Worm (Caenorhabditis elegans): Measurements from ENCODE around the gene dmsr-15.

dmsr-15 gene

DNA sequence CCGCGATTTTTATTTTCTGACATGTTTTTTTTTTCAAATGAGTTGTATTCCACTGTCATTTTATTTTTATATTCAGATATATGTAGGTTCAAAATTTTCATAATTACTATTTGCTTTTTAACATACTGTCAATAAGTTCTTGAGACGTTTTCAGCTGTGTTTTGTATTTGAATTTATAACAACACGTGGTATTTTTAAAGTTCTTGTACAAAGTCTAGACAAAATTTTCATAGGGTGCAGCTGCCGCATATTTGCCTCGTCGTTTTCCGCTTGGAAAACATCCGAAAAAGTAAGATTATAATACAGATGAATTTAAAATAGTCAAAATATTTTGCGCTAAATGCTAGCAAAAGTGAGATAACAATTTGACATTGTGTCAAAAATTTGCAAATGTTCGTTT is at the start of gene dmsr-15:
Gene dmsr-15, minus strand, starts transcription at position 101 of the 400 bp plus-strand sequence.
- TF ChIP-seq nhr-19 (GFP tag; conservative IDR thresholded peaks at IDR 0.05) (no peak), sptf-1 (tag; optimal IDR thresholded peaks at IDR 0.05) (no peak), irx-1 (tag; optimal IDR thresholded peaks at IDR 0.05) (no peak), nhr-84 (tag; optimal IDR thresholded peaks at IDR 0.05) (no peak), lin-15B (tag; optimal IDR thresholded peaks at IDR 0.05) (no peak)

DNA sequence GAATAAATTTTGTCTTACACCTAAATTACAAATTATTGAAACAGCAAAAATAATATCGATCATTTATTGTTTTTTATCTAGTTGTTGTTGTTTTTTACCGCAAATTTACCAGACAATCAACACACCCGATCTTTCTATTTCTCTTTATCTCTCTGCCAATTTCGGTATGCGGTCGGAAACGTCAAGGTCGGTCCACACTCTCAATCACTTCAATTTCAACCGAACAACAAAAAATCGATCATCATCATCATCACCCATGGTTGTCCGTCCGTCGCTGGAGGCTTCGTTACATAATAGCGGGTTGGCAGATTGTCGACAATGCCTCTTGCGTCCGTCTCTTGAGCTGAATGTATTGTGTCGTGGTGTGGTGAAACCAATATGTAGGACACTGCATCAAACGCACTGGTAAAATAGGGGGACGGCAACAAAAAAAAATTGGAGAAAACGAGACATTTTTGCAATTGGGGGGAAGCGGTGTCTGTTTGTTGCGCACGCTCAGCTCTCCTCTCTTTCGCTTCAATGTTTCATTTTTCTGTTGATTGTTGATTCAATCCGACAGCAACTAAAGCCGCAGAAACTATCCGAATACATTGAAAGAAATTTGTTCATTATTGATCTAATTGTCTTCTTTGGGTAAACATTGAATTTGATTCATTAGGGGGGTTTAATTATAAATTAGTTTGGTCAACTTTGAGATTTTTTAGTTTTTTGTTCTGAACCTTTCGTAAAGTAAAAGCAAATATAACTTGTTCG is 48.3 kb upstream of the dmsr-15 start:
- TF ChIP-seq tbx-2 (tag; optimal IDR thresholded peaks at IDR 0.05): peak; percentile 18
- TF ChIP-seq rnt-1 (tag; optimal IDR thresholded peaks at IDR 0.05): peak; percentile 6
- TF ChIP-seq lin-35 (GFP tag; optimal IDR thresholded peaks at IDR 0.05): peak in 1 of 2 experiments; percentile 3
- TF ChIP-seq nhr-85 (tag): peak; percentile 86
- peak; percentile 8 for TF ChIP-seq nhr-90 (tag; optimal IDR thresholded peaks at IDR 0.05; ENCODE audit: poor library complexity)
- peak; percentile 14 for TF ChIP-seq snu-23 (GFP tag; optimal IDR thresholded peaks at IDR 0.05)
- no peak for TF ChIP-seq unc-30 (tag; optimal IDR thresholded peaks at IDR 0.05)
- TF ChIP-seq nhr-71 (tag; optimal IDR thresholded peaks at IDR 0.05): peak; percentile 4
- TF ChIP-seq elt-3 (tag; optimal IDR thresholded peaks at IDR 0.05): peak in 1 of 6 experiments; percentile 7
- no peak for TF ChIP-seq swsn-7 (tag; optimal IDR thresholded peaks at IDR 0.05)
- TF ChIP-seq egl-13 (tag; optimal IDR thresholded peaks at IDR 0.05): no peak
- TF ChIP-seq blmp-1 (tag; optimal IDR thresholded peaks at IDR 0.05): peak; percentile 71
- peak; percentile 35 for TF ChIP-seq nhr-20 (tag; optimal IDR thresholded peaks at IDR 0.05)
- no peak for TF ChIP-seq skn-1 (tag; optimal IDR thresholded peaks at IDR 0.05)
- no peak for TF ChIP-seq efl-1 (optimal IDR thresholded peaks at IDR 0.05)
- no peak for TF ChIP-seq efl-1 (GFP tag; optimal IDR thresholded peaks at IDR 0.05 in 1 of 2)
- TF ChIP-seq lin-14 (GFP tag; optimal IDR thresholded peaks at IDR 0.05): peak; percentile 71

DNA sequence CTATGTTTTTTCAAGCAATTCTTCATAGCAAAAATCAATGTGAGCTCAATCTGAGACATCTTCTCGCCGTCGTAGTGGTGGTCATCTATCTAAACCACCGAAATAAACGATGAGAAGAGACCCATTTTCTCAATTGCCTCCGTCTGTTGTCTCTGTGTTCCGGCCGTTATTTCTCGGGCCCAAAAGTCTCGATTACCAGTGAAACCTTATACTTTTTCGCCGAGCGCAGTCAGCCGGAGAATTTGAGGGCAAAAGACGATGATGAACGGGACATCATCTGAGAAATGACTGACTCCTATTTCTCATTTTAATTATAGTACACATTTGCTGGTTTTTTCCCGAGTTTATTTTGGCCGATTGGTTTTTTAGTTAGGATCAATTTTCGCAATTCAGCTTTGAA is 47.1 kb upstream of the dmsr-15 start:
- TF ChIP-seq efl-1 (optimal IDR thresholded peaks at IDR 0.05) (no peak), efl-1 (GFP tag; optimal IDR thresholded peaks at IDR 0.05 in 1 of 2) (peak in 1 of 2 experiments; percentile 77), lin-14 (GFP tag; optimal IDR thresholded peaks at IDR 0.05) (peak; percentile 4), pag-3 (tag; optimal IDR thresholded peaks at IDR 0.05; ENCODE audit: borderline replicate concordance, insufficient read depth) (no peak), dsc-1 (tag; optimal IDR thresholded peaks at IDR 0.05) (peak; percentile 2), aha-1 (tag; optimal IDR thresholded peaks at IDR 0.05) (no peak)

DNA sequence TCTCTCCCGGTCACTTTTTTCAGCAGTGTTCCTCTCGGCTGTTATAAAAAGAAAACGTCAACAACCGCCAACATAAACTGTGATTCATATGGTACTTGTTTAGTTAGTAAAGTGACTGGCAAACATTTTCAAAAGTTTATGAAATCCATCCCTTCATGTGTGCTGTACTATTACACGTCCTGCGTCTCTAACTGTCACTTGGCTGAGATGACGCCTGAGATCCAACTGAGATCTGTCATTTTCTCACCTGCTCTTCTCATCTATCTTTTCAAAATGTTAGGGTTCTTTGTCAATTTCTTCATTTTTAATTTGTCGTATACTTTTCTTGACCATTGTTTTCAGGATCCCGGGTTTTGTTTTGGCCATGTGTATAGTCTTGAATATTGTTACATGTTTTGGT is 46.0 kb upstream of the dmsr-15 start:
- TF ChIP-seq swsn-7 (tag; optimal IDR thresholded peaks at IDR 0.05) (no peak), rnt-1 (tag; optimal IDR thresholded peaks at IDR 0.05) (peak; percentile 23), pax-3 (tag; optimal IDR thresholded peaks at IDR 0.05) (no peak)

DNA sequence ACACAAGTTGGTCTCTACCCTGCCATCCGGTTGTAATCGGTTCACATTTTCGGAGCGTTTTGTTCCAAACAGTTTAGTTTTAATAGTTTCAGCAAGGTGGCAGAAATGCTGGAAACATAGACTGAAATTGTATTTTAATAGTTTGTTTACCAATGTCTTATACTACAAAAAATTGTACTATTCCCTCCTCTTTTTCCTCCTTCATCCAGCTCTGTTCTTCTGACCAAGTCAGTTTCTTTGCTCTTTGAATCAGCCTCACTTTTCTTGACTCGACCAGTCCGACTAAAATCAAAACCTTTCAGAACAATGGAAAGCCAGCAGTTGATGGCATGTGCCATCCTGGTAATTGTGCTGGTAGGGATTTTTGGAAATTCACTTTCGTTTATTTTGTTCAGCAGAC is 41.3 kb upstream of the dmsr-15 start, which contains the start of gene frpr-18:
Gene frpr-18, plus strand, starts transcription at position 301 of the 400 bp plus-strand sequence.
- TF ChIP-seq hlh-17 (GFP tag; optimal IDR thresholded peaks at IDR 0.05; ENCODE audit: borderline replicate concordance): no peak
- no peak for TF ChIP-seq grh-1 (GFP tag; IDR thresholded peaks at IDR 0.05)
- no peak for TF ChIP-seq ces-1 (GFP tag; optimal IDR thresholded peaks at IDR 0.05)
- no peak for TF ChIP-seq unc-86 (tag; optimal IDR thresholded peaks at IDR 0.05)
- no peak for TF ChIP-seq nhr-85 (tag)
- TF ChIP-seq nhr-237 (tag; optimal IDR thresholded peaks at IDR 0.05): no peak
- TF ChIP-seq tbx-2 (tag; optimal IDR thresholded peaks at IDR 0.05): no peak
- TF ChIP-seq pax-3 (tag; optimal IDR thresholded peaks at IDR 0.05): no peak
- TF ChIP-seq dpl-1 (GFP tag; optimal IDR thresholded peaks at IDR 0.05): no peak
- no peak for TF ChIP-seq nhr-71 (tag; optimal IDR thresholded peaks at IDR 0.05)
- TF ChIP-seq nhr-19 (GFP tag; conservative IDR thresholded peaks at IDR 0.05): no peak
- TF ChIP-seq nhr-12 (tag; optimal IDR thresholded peaks at IDR 0.05): no peak
- no peak for TF ChIP-seq efl-1 (optimal IDR thresholded peaks at IDR 0.05)
- TF ChIP-seq efl-1 (GFP tag; optimal IDR thresholded peaks at IDR 0.05 in 1 of 2): no peak
- TF ChIP-seq nhr-76 (tag; optimal IDR thresholded peaks at IDR 0.05): no peak
- no peak for TF ChIP-seq lsy-2 (tag; optimal IDR thresholded peaks at IDR 0.05)
- TF ChIP-seq lin-39 (tag; optimal IDR thresholded peaks at IDR 0.05): no peak

All from whole organism, L1 larva.